Worm (Caenorhabditis elegans): Measurements from ENCODE around the gene famh-136.
A peak's percentile ranks its signal among the peaks of the same experiment; 100 is the strongest.

famh-136 gene

DNA sequence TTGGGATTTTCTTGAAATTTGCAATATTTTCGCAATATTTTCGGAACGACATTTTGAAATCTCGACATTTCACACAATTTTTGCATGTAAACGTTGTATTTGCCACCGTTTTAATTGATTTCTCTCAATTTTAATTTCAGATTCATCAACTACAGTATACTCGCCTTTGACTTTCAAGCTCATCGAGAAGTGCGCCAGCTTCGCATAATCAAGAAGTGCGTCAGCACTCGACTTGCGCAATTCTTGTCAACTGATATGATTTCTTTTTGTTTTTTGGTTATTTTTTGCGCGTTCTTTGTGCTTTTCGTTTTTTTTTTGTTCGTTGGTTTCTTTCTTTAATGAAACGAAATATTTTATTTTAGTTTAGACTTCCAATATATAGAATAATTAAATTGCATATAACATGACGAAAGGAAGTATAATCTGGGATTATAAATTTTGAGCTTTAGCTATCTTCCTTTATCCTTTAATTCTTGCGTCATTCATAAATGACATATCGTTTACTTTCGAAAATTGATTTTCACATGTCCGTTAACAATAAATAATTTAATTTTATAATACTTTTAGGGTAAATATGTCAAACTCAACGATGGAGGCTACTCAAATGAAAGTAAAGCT is at the start of gene famh-136 (continued):
- TF ChIP-seq nfya-1 (tag; optimal IDR thresholded peaks at IDR 0.05; ENCODE audit: borderline replicate concordance, insufficient read depth), result no peak
- no peak for TF ChIP-seq ztf-3 (GFP tag; optimal IDR thresholded peaks at IDR 0.05)
- no peak for TF ChIP-seq rec-8 (tag; optimal IDR thresholded peaks at IDR 0.05)
- no peak for TF ChIP-seq attf-6 (GFP tag; IDR thresholded peaks at IDR 0.05)
- peak; percentile 48; the same call in 1 of the 2 replicates for TF ChIP-seq B0019.2 (GFP tag; conservative IDR thresholded peaks at IDR 0.05)
- TF ChIP-seq F23B12.7 (tag; optimal IDR thresholded peaks at IDR 0.05; ENCODE audit: insufficient read depth), result peak; percentile 94
- peak; percentile 74 for TF ChIP-seq F33H1.4 (GFP tag; IDR thresholded peaks at IDR 0.05)
- peak; percentile 31 for TF ChIP-seq atf-7 (tag; optimal IDR thresholded peaks at IDR 0.05)
- peak; percentile 77 for TF ChIP-seq tlf-1 (GFP tag; optimal IDR thresholded peaks at IDR 0.05)
- no peak for TF ChIP-seq nhr-27 (tag; optimal IDR thresholded peaks at IDR 0.05)
- peak; percentile 25; the same call in 1 of the 2 replicates for TF ChIP-seq ceh-91 (GFP tag; IDR thresholded peaks at IDR 0.05)
- TF ChIP-seq cebp-2 (GFP tag; IDR thresholded peaks at IDR 0.05), result 0 out of 2 replicates have a peak, but pooled peaks have one; percentile 21
- TF ChIP-seq lsy-27 (tag; optimal IDR thresholded peaks at IDR 0.05; ENCODE audit: borderline replicate concordance, insufficient read depth), result no peak
- TF ChIP-seq egrh-3 (GFP tag; IDR thresholded peaks at IDR 0.05), result no peak
- peak; percentile 67; the same call in 1 of the 2 replicates for TF ChIP-seq ekl-4 (GFP tag; IDR thresholded peaks at IDR 0.05)
- TF ChIP-seq attf-5 (GFP tag; optimal IDR thresholded peaks at IDR 0.05), result peak; percentile 88
- no peak for TF ChIP-seq zfh-2 (GFP tag; conservative IDR thresholded peaks at IDR 0.05)
- TF ChIP-seq madf-8 (GFP tag; conservative IDR thresholded peaks at IDR 0.05), result peak; percentile 67
- TF ChIP-seq attf-3 (GFP tag; conservative IDR thresholded peaks at IDR 0.05), result peak; percentile 46; the same call in 1 of the 2 replicates
- peak; percentile 12 for TF ChIP-seq him-1 (tag; optimal IDR thresholded peaks at IDR 0.05)
- TF ChIP-seq ztf-6 (GFP tag; IDR thresholded peaks at IDR 0.05), result no peak
- TF ChIP-seq egl-44 (GFP tag; IDR thresholded peaks at IDR 0.05), result peak; percentile 76; the same call in 1 of the 2 replicates
- TF ChIP-seq dpl-1 (GFP tag; optimal IDR thresholded peaks at IDR 0.05), result peak; percentile 62
- TF ChIP-seq bed-2 (GFP tag; IDR thresholded peaks at IDR 0.05), result no peak
- no peak for TF ChIP-seq mel-28 (tag; optimal IDR thresholded peaks at IDR 0.05; ENCODE audit: borderline replicate concordance)
- 0 out of 2 replicates have a peak, but pooled peaks have one; percentile 20 for TF ChIP-seq C06A6.2 (GFP tag; conservative IDR thresholded peaks at IDR 0.05)
- TF ChIP-seq pbrm-1 (GFP tag; IDR thresholded peaks at IDR 0.05), result peak; percentile 87; the same call in 1 of the 2 replicates
- TF ChIP-seq ceh-40 (GFP tag; IDR thresholded peaks at IDR 0.05), result no peak
- no peak for TF ChIP-seq fkh-3 (tag; optimal IDR thresholded peaks at IDR 0.05)
- TF ChIP-seq repo-1 (tag; optimal IDR thresholded peaks at IDR 0.05), result peak; percentile 61
- peak; percentile 90 for TF ChIP-seq lin-40 (tag; optimal IDR thresholded peaks at IDR 0.05)
- peak; percentile 75 for TF ChIP-seq Y95B8A.8 (GFP tag; IDR thresholded peaks at IDR 0.05)
- peak; percentile 30; the same call in 1 of the 2 replicates for TF ChIP-seq Y56A3A.18 (GFP tag; IDR thresholded peaks at IDR 0.05)
- TF ChIP-seq let-607 (tag; optimal IDR thresholded peaks at IDR 0.05), result peak; percentile 39 to 76
- TF ChIP-seq F49E8.2 (tag; optimal IDR thresholded peaks at IDR 0.05; ENCODE audit: insufficient read depth), result no peak
- no peak for TF ChIP-seq F10E7.11 (tag; optimal IDR thresholded peaks at IDR 0.05)
- no peak for TF ChIP-seq F57A8.1 (GFP tag; optimal IDR thresholded peaks at IDR 0.05)
- TF ChIP-seq chd-7 (tag; optimal IDR thresholded peaks at IDR 0.05), result no peak
- no peak for TF ChIP-seq zim-3 (tag; optimal IDR thresholded peaks at IDR 0.05)
- TF ChIP-seq unc-130 (GFP tag; optimal IDR thresholded peaks at IDR 0.05), result peak; percentile 4
- peak; percentile 55; the same call in 1 of the 2 replicates for TF ChIP-seq F39B2.1 (GFP tag; IDR thresholded peaks at IDR 0.05)
- peak; percentile 57 for TF ChIP-seq hmg-1.2 (GFP tag; IDR thresholded peaks at IDR 0.05)
- no peak for TF ChIP-seq mes-4 (tag; optimal IDR thresholded peaks at IDR 0.05)
- no peak for TF ChIP-seq sea-2 (GFP tag; IDR thresholded peaks at IDR 0.05)
- peak; percentile 51 for TF ChIP-seq snpc-1.1 (tag; optimal IDR thresholded peaks at IDR 0.05; ENCODE audit: insufficient read depth)
- TF ChIP-seq C17E4.6 (GFP tag; IDR thresholded peaks at IDR 0.05), result 0 out of 2 replicates have a peak, but pooled peaks have one; percentile 26

Data from whole organism, young adult.